Worm (Caenorhabditis elegans) whole organism, L4 larva: ENCODE data around the gene F35G2.3.
"Not testable (repeated sequence)": the region's sequence is repeated elsewhere in the genome, so short reads cannot be mapped to it uniquely, and the experiment has no call there.

Source experiments
- F26F4.8 ChIP-seq: fragments of 200-800 bp; sonication (Bioruptor generic); conservative IDR thresholded peaks from 2 replicates; pipeline ENCODE4 v1.3.6; 2022; ENCODE audit warnings: missing genetic modification characterization, missing compliant biosample characterization
- R02D3.7 ChIP-seq: fragments of 150-350 bp; sonication (generic microtip); optimal IDR thresholded peaks from 3 replicates; lab custom pipeline; 2014; ENCODE audit warnings: missing biosample characterization, missing genetic modification characterization
- aly-2 ChIP-seq: sonication (generic microtip); optimal IDR thresholded peaks from 2 replicates; lab custom pipeline; 2018; ENCODE audit warnings: missing biosample characterization, missing genetic modification characterization
- ama-1 ChIP-seq: fragments of 150-350 bp; optimal IDR thresholded peaks from 2 replicates; lab custom pipeline; 2014; ENCODE audit warnings: inconsistent platforms, mixed read lengths
- lim-7 ChIP-seq: fragments of 200-800 bp; sonication (Bioruptor generic); IDR thresholded peaks from 2 replicates; pipeline ENCODE4 v1.3.6; 2022; ENCODE audit warnings: missing genetic modification characterization, missing compliant biosample characterization
- lsy-2 ChIP-seq, 2 experiments: fragments of 150-350 bp in 1 of 2; sonication (generic microtip) in 1 of 2; optimal IDR thresholded peaks; 2 replicates each; lab custom pipeline; 2014 to 2017; ENCODE audit warnings: missing biosample characterization in 2 of 2, missing genetic modification characterization in 2 of 2
- mdl-1 ChIP-seq, 2 experiments: fragments of 150-350 bp in 1 of 2; sonication (generic microtip) in 1 of 2; optimal IDR thresholded peaks; 2 replicates each; lab custom pipeline; 2014 to 2017; ENCODE audit warnings: missing biosample characterization in 2 of 2, missing genetic modification characterization in 2 of 2
- nhr-77 ChIP-seq: fragments of 150-350 bp; optimal IDR thresholded peaks from 2 replicates; lab custom pipeline; 2014; ENCODE audit warnings: missing biosample characterization, missing genetic modification characterization
- saeg-2 ChIP-seq: fragments of 200-800 bp; sonication (Bioruptor generic); IDR thresholded peaks from 2 replicates; pipeline ENCODE4 v1.3.6; 2022; ENCODE audit warnings: missing genetic modification reagents, missing genetic modification characterization, missing compliant biosample characterization
- unc-62 ChIP-seq, 3 experiments: fragments of 150-350 bp in 1 of 3; sonication (generic microtip); optimal IDR thresholded peaks in 2 of 3; peaks in 1 of 3; 1 replicate in 1 of 3; 2 replicates in 2 of 3; lab custom pipeline; 2014 to 2017; ENCODE audit warnings: missing biosample characterization in 3 of 3, missing genetic modification characterization in 3 of 3, missing genetic modification reagents in 3 of 3, missing genotype in 1 of 3

- 0 out of 2 replicates have a peak, but pooled peaks have one; percentile 40 for TF ChIP-seq lim-7 (GFP tag; lab: Robert Waterston, UW)
- TF ChIP-seq F26F4.8; R02D3.7 (tag; lab: Kevin White, UChicago); unc-62 (GFP tag; optimal IDR thresholded peaks at IDR 0.05 in 1 of 2; lab: Kevin White, UChicago); unc-62 (tag; optimal IDR thresholded peaks at IDR 0.05; lab: Kevin White, UChicago); aly-2 (tag; lab: Kevin White, UChicago); mdl-1 (tag; optimal IDR thresholded peaks at IDR 0.05; lab: Kevin White, UChicago); saeg-2; lsy-2 (tag; optimal IDR thresholded peaks at IDR 0.05; lab: Kevin White, UChicago); ama-1 (lab: Kevin White, UChicago); nhr-77: not testable (repeated sequence)
Observed at ce11 chrIV:12170396-12170795, 39.0 kb upstream of the F35G2.3 start.
